Worm (Caenorhabditis elegans) whole organism, L4 larva: ENCODE results near the gene Y41G9A.17.

ENCODE experiments used
- R02D3.7 ChIP-seq: fragments of 150-350 bp; sonication (generic microtip); optimal IDR thresholded peaks from 3 replicates; lab custom pipeline; 2014; ENCODE audit warnings: missing biosample characterization, missing genetic modification characterization
- T26A8.4 ChIP-seq: fragments of 200-800 bp; sonication (Bioruptor generic); IDR thresholded peaks from 2 replicates; pipeline ENCODE4 v1.3.6; 2022; ENCODE audit warnings: missing genetic modification characterization, missing compliant biosample characterization
- Y75B8A.6 ChIP-seq: fragments of 200-800 bp; sonication (Bioruptor generic); IDR thresholded peaks from 2 replicates; pipeline ENCODE4 v1.3.6; 2022; ENCODE audit warnings: missing genetic modification reagents, missing genetic modification characterization, missing compliant biosample characterization
- aha-1 ChIP-seq: fragments of 150-350 bp; peaks from one replicate; lab custom pipeline; 2014; ENCODE audit warnings: missing biosample characterization, missing genetic modification characterization
- aly-2 ChIP-seq: sonication (generic microtip); optimal IDR thresholded peaks from 2 replicates; lab custom pipeline; 2018; ENCODE audit warnings: missing biosample characterization, missing genetic modification characterization
- ceh-62 ChIP-seq: sonication (generic microtip); optimal IDR thresholded peaks from 2 replicates; lab custom pipeline; 2017; ENCODE audit warnings: missing biosample characterization, missing genetic modification characterization
- ces-1 ChIP-seq: fragments of 150-350 bp; sonication (generic microtip); optimal IDR thresholded peaks from 4 replicates; lab custom pipeline; 2014; ENCODE audit warnings: missing biosample characterization, missing genetic modification reagents, missing genetic modification characterization
- daf-16 ChIP-seq, 3 experiments: sonication (generic microtip); optimal IDR thresholded peaks; 2 replicates each; lab custom pipeline; 2016 to 2017; ENCODE audit warnings: missing genetic modification characterization in 3 of 3, missing genetic modification reagents in 3 of 3, mild to moderate bottlenecking in 2 of 3, missing compliant biosample characterization in 2 of 3, missing biosample characterization in 1 of 3, moderate library complexity in 1 of 3
- daf-8 ChIP-seq: fragments of 200-800 bp; sonication (Bioruptor generic); IDR thresholded peaks from 2 replicates; pipeline ENCODE4 v1.3.6; 2022; ENCODE audit warnings: missing genetic modification characterization, missing compliant biosample characterization
- dmd-8 ChIP-seq: fragments of 200-800 bp; sonication (Bioruptor generic); IDR thresholded peaks from 2 replicates; pipeline ENCODE4 v1.3.6; 2022; ENCODE audit warnings: missing genetic modification characterization, missing compliant biosample characterization
- dmd-9 ChIP-seq: fragments of 200-800 bp; sonication (Bioruptor generic); IDR thresholded peaks from 2 replicates; pipeline ENCODE4 v1.3.6; 2022; ENCODE audit warnings: missing genetic modification reagents, missing genetic modification characterization, missing compliant biosample characterization
- egl-27 ChIP-seq: sonication (generic microtip); optimal IDR thresholded peaks from 3 replicates; lab custom pipeline; 2017; ENCODE audit warnings: missing biosample characterization, missing genetic modification reagents, missing genetic modification characterization
- egl-43 ChIP-seq: fragments of 200-800 bp; sonication (Bioruptor generic); IDR thresholded peaks from 2 replicates; pipeline ENCODE4 v1.3.6; 2022; ENCODE audit warnings: missing genetic modification reagents, missing genetic modification characterization, missing compliant biosample characterization
- fos-1 ChIP-seq: fragments of 150-350 bp; optimal IDR thresholded peaks from 2 replicates; lab custom pipeline; 2014; ENCODE audit warnings: missing biosample characterization, missing genetic modification characterization
- hmg-1.1 ChIP-seq: fragments of 200-800 bp; sonication (Bioruptor generic); IDR thresholded peaks from 2 replicates; pipeline ENCODE4 v1.3.6; 2022; ENCODE audit warnings: missing genetic modification reagents, missing genetic modification characterization, missing compliant biosample characterization
- lim-7 ChIP-seq: fragments of 200-800 bp; sonication (Bioruptor generic); IDR thresholded peaks from 2 replicates; pipeline ENCODE4 v1.3.6; 2022; ENCODE audit warnings: missing genetic modification characterization, missing compliant biosample characterization
- lin-13 ChIP-seq: fragments of 150-350 bp; optimal IDR thresholded peaks from 2 replicates; lab custom pipeline; 2014; ENCODE audit warnings: missing biosample characterization, missing genetic modification reagents, missing genetic modification characterization
- lin-39 ChIP-seq: fragments of 150-350 bp; optimal IDR thresholded peaks from 2 replicates; lab custom pipeline; 2014; ENCODE audit warnings: missing biosample characterization, missing genetic modification reagents, missing genetic modification characterization
- mdl-1 ChIP-seq, 2 experiments: fragments of 150-350 bp in 1 of 2; sonication (generic microtip) in 1 of 2; optimal IDR thresholded peaks; 2 replicates each; lab custom pipeline; 2014 to 2017; ENCODE audit warnings: missing biosample characterization in 2 of 2, missing genetic modification characterization in 2 of 2
- mes-2 ChIP-seq: sonication (generic microtip); optimal IDR thresholded peaks from 2 replicates; lab custom pipeline; 2016; ENCODE audit warnings: missing genotype, mild to moderate bottlenecking, missing genetic modification characterization, missing compliant biosample characterization; ENCODE audit not compliant: poor library complexity, severe bottlenecking
- nhr-111 ChIP-seq: fragments of 200-800 bp; sonication (Bioruptor generic); optimal IDR thresholded peaks from 2 replicates; lab custom pipeline; 2018; ENCODE audit warnings: mild to moderate bottlenecking, missing genetic modification characterization, missing compliant biosample characterization
- nhr-42 ChIP-seq: fragments of 200-800 bp; sonication (Bioruptor generic); IDR thresholded peaks from 2 replicates; pipeline ENCODE4 v1.3.6; 2022; ENCODE audit warnings: missing genetic modification characterization, missing compliant biosample characterization
- set-16 ChIP-seq: fragments of 200-800 bp; sonication (Bioruptor generic); IDR thresholded peaks from 2 replicates; pipeline ENCODE4 v1.3.6; 2022; ENCODE audit warnings: missing genetic modification reagents, missing genetic modification characterization, missing compliant biosample characterization
- snpc-1.2 ChIP-seq: fragments of 200-800 bp; sonication (Bioruptor generic); IDR thresholded peaks from 2 replicates; pipeline ENCODE4 v1.3.6; 2022; ENCODE audit warnings: missing genetic modification reagents, missing genetic modification characterization, missing compliant biosample characterization
- snpc-4 ChIP-seq: fragments of 150-350 bp; optimal IDR thresholded peaks from 2 replicates; lab custom pipeline; 2014; ENCODE audit warnings: missing biosample characterization, missing genetic modification characterization
- tra-1 ChIP-seq: fragments of 200-800 bp; sonication (Bioruptor generic); IDR thresholded peaks from 2 replicates; pipeline ENCODE4 v1.3.6; 2022; ENCODE audit warnings: missing genetic modification reagents, missing genetic modification characterization, missing compliant biosample characterization
- unc-130 ChIP-seq: sonication (generic microtip); optimal IDR thresholded peaks from 2 replicates; lab custom pipeline; 2016; ENCODE audit warnings: missing genetic modification reagents, missing genetic modification characterization, missing compliant biosample characterization
- unc-39 ChIP-seq: sonication (generic microtip); optimal IDR thresholded peaks from 2 replicates; lab custom pipeline; 2017; ENCODE audit warnings: missing biosample characterization, missing genetic modification characterization
- unc-62 ChIP-seq, 3 experiments: fragments of 150-350 bp in 1 of 3; sonication (generic microtip); optimal IDR thresholded peaks in 2 of 3; peaks in 1 of 3; 1 replicate in 1 of 3; 2 replicates in 2 of 3; lab custom pipeline; 2014 to 2017; ENCODE audit warnings: missing biosample characterization in 3 of 3, missing genetic modification characterization in 3 of 3, missing genetic modification reagents in 3 of 3, missing genotype in 1 of 3
- zip-11 ChIP-seq: fragments of 200-800 bp; sonication (Bioruptor generic); IDR thresholded peaks from 2 replicates; pipeline ENCODE4 v1.3.6; 2022; ENCODE audit warnings: missing genetic modification characterization, missing compliant biosample characterization
- ztf-7 ChIP-seq: fragments of 150-350 bp; optimal IDR thresholded peaks from 2 replicates; lab custom pipeline; 2014; ENCODE audit warnings: missing biosample characterization, missing genetic modification characterization

Y41G9A.17 gene

ce11 chrX:2960703-2961102 is 38.8 kb downstream of the Y41G9A.17 start:
- TF ChIP-seq R02D3.7 (tag; lab: Kevin White, UChicago) (no peak), T26A8.4 (GFP tag; lab: Robert Waterston, UW) (no peak), lim-7 (GFP tag; lab: Robert Waterston, UW) (no peak), daf-16 (GFP tag; optimal IDR thresholded peaks at IDR 0.05; lab: Kevin White, UChicago) (peak in 1 of 2 experiments; percentile 10), daf-16 (tag; optimal IDR thresholded peaks at IDR 0.05; lab: Kevin White, UChicago) (no peak), dmd-9 (GFP tag; lab: Robert Waterston, UW) (0 out of 2 replicates have a peak, but pooled peaks have one; percentile 6), mes-2 (tag; lab: Kevin White, UChicago) (no peak), ces-1 (GFP tag; lab: Kevin White, UChicago) (no peak), Y75B8A.6 (GFP tag; lab: Robert Waterston, UW) (no peak), zip-11 (GFP tag; lab: Robert Waterston, UW) (no peak), nhr-42 (GFP tag; lab: Robert Waterston, UW) (no peak), aly-2 (no peak), unc-130 (GFP tag; lab: Kevin White, UChicago) (no peak), set-16 (GFP tag; lab: Robert Waterston, UW) (peak; percentile 59; the same call in 1 of the 2 replicates), snpc-4 (tag; lab: Kevin White, UChicago) (peak; percentile 68), unc-62 (GFP tag; optimal IDR thresholded peaks at IDR 0.05 in 1 of 2; lab: Kevin White, UChicago) (peak in 1 of 2 experiments; percentile 42), unc-62 (tag; optimal IDR thresholded peaks at IDR 0.05; lab: Kevin White, UChicago) (no peak), snpc-1.2 (GFP tag; lab: Robert Waterston, UW) (0 out of 2 replicates have a peak, but pooled peaks have one; percentile 22), dmd-8 (no peak), aha-1 (tag; lab: Kevin White, UChicago) (peak; percentile 91), nhr-111 (GFP tag; lab: Kevin White, UChicago) (no peak), ceh-62 (tag; lab: Kevin White, UChicago) (no peak)

ce11 chrX:2957446-2957985 is 42.0 kb downstream of the Y41G9A.17 start, which contains the start of gene gbb-1:
gbb-1 (plus strand) TSS chrX:2957935.
- no peak for TF ChIP-seq ztf-7 (tag; lab: Kevin White, UChicago)
- TF ChIP-seq dmd-8 = no peak
- peak in 1 of 2 experiments; percentile 87 for TF ChIP-seq unc-62 (GFP tag; optimal IDR thresholded peaks at IDR 0.05 in 1 of 2; lab: Kevin White, UChicago)
- no peak for TF ChIP-seq unc-62 (tag; optimal IDR thresholded peaks at IDR 0.05; lab: Kevin White, UChicago)

- TF ChIP-seq unc-62 (GFP tag; optimal IDR thresholded peaks at IDR 0.05 in 1 of 2; lab: Kevin White, UChicago) = peak in 1 of 2 experiments; percentile 96
- no peak for TF ChIP-seq unc-62 (tag; optimal IDR thresholded peaks at IDR 0.05; lab: Kevin White, UChicago)
- TF ChIP-seq set-16 (GFP tag; lab: Robert Waterston, UW) = no peak
Observed at ce11 chrX:2955628-2956027, 43.9 kb downstream of the Y41G9A.17 start.

- TF ChIP-seq mdl-1 (tag; optimal IDR thresholded peaks at IDR 0.05; lab: Kevin White, UChicago) (peak in 1 of 2 experiments; percentile 13), lin-13 (no peak), unc-39 (tag; lab: Kevin White, UChicago) (no peak), fos-1 (no peak), egl-43 (GFP tag; lab: Robert Waterston, UW) (0 out of 2 replicates have a peak, but pooled peaks have one; percentile 50), aha-1 (tag; lab: Kevin White, UChicago) (peak; percentile 20), daf-8 (no peak), nhr-111 (GFP tag; lab: Kevin White, UChicago) (no peak), tra-1 (GFP tag; lab: Robert Waterston, UW) (no peak), set-16 (GFP tag; lab: Robert Waterston, UW) (0 out of 2 replicates have a peak, but pooled peaks have one; percentile 10), egl-27 (tag; lab: Kevin White, UChicago) (no peak), ztf-7 (tag; lab: Kevin White, UChicago) (no peak), hmg-1.1 (GFP tag; lab: Robert Waterston, UW) (peak; percentile 17; the same call in 1 of the 2 replicates), daf-16 (GFP tag; optimal IDR thresholded peaks at IDR 0.05; lab: Kevin White, UChicago) (no peak), daf-16 (tag; optimal IDR thresholded peaks at IDR 0.05; lab: Kevin White, UChicago) (no peak), R02D3.7 (tag; lab: Kevin White, UChicago) (no peak), lin-39 (no peak)
Observed at ce11 chrX:2953522-2954032, 46.0 kb downstream of the Y41G9A.17 start.
